Fruit fly (Drosophila melanogaster): ENCODE data around the gene Got2.

The Got2 gene

DNA sequence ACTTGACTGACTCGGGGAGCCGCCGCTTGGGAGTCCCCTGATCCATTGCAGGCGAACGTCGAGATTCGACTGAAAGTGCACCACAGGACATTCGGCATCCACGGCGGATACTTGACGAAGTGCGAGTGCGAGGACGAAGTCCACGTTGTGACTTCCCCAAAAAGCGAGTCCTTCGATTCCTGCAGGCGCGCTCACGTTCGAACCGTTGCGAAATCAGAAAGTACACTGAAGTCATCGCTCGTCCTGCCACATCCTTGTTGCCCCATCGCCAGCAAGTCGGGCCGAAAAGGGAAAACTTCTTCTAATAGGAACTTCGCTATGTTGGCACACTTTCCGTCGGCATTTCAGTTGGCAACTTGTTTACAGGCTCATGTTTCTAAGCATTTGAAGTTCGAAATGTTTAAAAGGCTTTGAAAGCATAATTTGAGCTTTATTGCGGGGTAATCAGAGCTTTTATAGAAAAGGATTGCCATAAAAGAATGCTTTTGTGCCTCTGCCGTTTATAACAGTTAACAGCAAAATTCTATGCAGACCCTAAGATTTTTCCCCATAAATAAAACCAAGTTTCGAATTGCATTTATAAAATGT is 18.6 kb upstream of the Got2 start, which contains the start of gene CG33543:
TSS of gene CG33543 (minus strand) at position 232 of the 588 bp plus-strand sequence.
- no peak for TF ChIP-seq CG17801 (GFP tag; optimal IDR thresholded peaks at IDR 0.05; ENCODE audit: partially characterized antibody)

- TF ChIP-seq CG17801 (GFP tag; optimal IDR thresholded peaks at IDR 0.05; ENCODE audit: partially characterized antibody) = no peak
Measured at dm6 chr2L:1992060-1992459, 4.5 kb upstream of the Got2 start, which contains the start of gene Obp22a. Gene Obp22a (minus strand): TSS chr2L:1992160.

DNA sequence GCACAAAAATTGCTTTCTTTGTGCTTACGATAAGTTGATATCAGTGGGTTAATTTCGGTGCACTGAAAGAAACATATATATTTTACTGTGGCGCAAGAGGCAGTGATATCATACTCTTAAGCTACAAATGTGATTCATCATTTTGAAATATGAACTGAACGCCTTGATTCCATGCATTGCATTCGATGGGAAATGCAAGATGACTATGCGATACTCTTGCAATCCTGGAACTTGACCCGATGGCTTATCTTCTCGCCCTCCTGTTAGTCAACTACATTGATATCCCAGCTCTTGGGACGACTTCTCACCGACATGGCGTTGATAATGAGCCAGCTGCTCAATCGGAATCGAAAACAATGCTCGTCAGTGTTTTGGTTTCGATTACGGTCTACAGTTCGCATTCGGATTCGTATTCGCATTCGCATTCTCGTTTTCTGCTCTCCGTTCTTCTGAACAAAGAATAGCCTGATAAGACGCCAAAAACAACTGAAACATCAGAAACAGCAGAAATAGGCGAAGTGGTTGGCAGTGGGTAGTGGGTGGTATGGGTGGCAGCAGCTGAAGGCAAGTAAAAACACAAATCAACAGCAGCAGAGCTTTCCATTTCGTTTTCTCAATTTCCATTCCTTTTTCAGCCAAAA is 1.8 kb upstream of the Got2 start:
- peak; percentile 19 for TF ChIP-seq CG17801 (GFP tag; optimal IDR thresholded peaks at IDR 0.05; ENCODE audit: partially characterized antibody)

- TF ChIP-seq CG17801 (GFP tag; optimal IDR thresholded peaks at IDR 0.05; ENCODE audit: partially characterized antibody) = peak; percentile 16
Measured at dm6 chr2L:1988192-1988561, 619 bp upstream of the Got2 start, which contains the start of gene Npc2a. Gene Npc2a (plus strand): TSS chr2L:1988290.

DNA sequence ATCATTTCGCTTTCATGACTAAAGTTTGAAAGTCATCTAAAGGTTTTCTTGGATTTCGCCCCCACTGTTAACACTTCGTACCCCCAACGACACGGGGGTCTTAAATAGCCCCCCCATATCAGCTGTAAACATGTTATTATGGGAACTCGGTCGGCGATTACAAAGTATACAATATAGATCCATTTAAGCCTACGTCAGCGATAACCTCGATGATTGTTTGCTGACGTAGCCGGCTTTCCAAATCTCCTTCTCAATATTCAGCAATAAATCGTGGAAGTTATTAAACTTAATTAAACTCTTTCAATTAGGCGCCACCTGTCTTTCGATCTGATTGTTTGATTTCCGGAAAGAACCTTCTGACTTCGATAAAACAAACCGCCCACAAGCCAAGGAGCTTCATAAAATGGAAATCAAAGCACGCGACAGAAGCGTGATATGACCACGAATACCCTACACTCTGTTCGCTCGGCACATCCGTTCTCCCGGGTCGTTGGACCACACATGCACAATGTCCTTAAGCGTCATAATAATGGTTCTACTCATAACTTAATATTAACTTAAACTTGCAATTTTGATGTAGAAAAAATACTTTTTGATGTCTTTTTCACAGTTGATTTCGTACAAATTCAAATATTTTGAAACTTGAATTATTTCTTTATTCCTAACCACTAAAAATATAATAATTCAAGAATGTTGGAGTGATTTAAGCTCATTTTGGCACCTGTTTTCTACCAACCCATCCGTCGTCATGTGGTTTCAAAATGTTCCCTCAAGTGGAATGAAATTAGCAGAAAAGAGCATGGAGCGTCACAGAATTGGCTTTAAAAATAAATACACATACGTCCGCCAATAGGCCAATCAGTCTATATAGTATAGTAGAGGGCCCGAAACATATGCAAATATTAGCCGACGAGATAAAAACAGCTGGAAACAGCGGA is 946 bp downstream of the Got2 start:
- peak; percentile 18 for TF ChIP-seq CG17801 (GFP tag; optimal IDR thresholded peaks at IDR 0.05; ENCODE audit: partially characterized antibody)

DNA sequence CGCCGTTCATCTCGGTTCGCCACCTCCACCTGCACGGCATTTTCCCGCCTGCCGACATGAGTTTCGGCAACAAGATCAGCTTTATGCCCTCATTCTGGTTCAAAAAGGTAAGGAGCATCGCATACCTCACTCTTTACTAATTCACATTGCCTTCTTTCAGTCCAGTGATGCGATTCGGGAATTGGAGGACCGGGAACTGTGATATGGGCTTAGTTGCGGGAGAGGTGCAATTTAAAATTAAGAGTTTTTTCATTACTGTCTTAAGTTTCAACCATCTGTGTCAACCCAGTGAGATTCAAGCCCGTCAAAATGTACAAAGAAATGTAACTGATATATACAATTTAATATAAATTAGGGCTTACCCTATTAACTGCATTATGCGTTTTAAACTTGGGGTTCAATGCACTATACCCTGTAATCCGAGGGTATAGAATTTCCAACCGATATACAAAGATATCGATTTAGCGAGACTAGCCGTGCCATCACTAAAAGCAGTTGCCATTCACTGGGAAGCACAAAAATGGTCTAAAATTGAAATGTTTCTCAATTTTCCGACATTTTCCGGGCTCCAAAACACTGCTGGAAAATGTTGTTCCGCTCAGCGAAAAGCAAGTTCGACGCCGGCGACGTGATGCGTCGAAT is 5.7 kb downstream of the Got2 start, which contains the start of gene CG7289:
TSS of gene CG7289 (plus strand) at position 492 of the 642 bp plus-strand sequence.
- TF ChIP-seq CG17801 (GFP tag; optimal IDR thresholded peaks at IDR 0.05; ENCODE audit: partially characterized antibody) = peak; percentile 24

- peak; percentile 34 for TF ChIP-seq CG17801 (GFP tag; optimal IDR thresholded peaks at IDR 0.05; ENCODE audit: partially characterized antibody)
Measured at dm6 chr2L:1980708-1981339, 6.7 kb downstream of the Got2 start, which contains the start of the genes CG15356 and CG15362. Gene CG15356 (minus strand): TSS chr2L:1980755. Gene CG15362 (plus strand): TSS chr2L:1981176.

DNA sequence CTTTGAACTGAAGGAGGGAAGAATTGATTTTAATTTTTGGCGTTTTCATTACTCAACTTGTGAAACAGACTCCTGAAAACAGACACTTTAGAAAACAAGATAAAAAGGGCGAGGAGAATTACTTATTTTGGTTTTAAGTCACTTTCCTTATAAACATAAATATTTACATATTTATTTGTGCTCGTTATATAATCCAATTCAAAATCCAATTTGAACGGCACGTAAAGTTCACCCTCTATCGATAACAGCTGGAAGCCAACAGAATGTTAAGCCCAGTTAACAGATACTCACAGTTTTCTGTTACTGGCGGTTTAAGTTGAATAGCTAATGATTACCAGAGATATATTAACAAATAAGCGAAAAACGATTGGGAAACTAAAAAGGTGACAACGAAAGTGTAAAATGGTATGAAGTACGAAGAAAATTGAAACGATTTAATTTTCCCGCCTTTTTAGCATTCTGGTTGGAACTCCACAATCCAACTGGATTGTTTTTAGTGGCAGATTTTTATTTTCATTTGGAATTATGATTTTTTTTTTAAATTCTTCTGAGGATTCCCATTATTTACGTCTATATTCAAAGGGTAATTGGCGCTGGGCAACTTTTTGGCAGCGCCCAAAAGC is 8.3 kb downstream of the Got2 start:
- no peak for TF ChIP-seq CG17801 (GFP tag; optimal IDR thresholded peaks at IDR 0.05; ENCODE audit: partially characterized antibody)

dm6 chr2L:1975473-1975872 is 12.1 kb downstream of the Got2 start:
- TF ChIP-seq CG17801 (GFP tag; optimal IDR thresholded peaks at IDR 0.05; ENCODE audit: partially characterized antibody) = no peak

dm6 chr2L:1973957-1974356 is 13.6 kb downstream of the Got2 start, which contains the start of gene Der-1:
Gene Der-1 (plus strand): TSS chr2L:1973957.
- no peak for TF ChIP-seq CG17801 (GFP tag; optimal IDR thresholded peaks at IDR 0.05; ENCODE audit: partially characterized antibody)

DNA sequence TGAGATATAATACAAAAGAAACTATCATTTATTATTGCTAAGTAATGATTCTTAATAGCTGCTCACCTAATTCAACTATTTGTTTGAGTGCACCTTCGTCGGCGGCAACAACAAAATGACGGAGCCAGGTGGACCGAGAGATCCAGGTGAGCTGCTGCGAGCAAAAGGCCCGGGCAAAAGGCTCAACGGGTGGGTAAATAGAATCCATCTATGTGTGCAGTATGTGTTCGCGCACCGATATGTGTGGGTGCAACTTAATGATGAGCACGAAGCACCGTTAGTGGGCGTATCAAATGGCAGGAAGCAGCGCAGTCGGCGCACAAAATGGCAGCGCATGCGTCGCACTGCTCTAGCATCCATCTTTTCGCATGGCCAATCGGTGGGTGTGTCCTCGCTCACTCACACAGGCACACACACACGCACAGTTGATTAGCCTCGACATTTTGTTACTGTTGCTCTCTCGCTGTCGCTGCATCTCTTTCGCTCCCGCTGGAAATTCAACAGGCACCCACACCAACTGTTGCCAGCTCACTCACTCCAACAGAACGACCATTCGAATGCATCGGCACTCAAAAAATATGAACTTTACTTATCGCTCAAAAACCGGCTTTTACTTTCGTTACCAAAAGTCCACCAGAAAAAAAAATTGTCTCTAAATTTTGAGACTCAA is 15.0 kb downstream of the Got2 start:
- no peak for TF ChIP-seq CG17801 (GFP tag; optimal IDR thresholded peaks at IDR 0.05; ENCODE audit: partially characterized antibody)

- no peak for TF ChIP-seq CG17801 (GFP tag; optimal IDR thresholded peaks at IDR 0.05; ENCODE audit: partially characterized antibody)
Measured at dm6 chr2L:1970312-1970929, 17.1 kb downstream of the Got2 start, which contains the start of gene erm. Gene erm (minus strand): TSS chr2L:1970362.

DNA sequence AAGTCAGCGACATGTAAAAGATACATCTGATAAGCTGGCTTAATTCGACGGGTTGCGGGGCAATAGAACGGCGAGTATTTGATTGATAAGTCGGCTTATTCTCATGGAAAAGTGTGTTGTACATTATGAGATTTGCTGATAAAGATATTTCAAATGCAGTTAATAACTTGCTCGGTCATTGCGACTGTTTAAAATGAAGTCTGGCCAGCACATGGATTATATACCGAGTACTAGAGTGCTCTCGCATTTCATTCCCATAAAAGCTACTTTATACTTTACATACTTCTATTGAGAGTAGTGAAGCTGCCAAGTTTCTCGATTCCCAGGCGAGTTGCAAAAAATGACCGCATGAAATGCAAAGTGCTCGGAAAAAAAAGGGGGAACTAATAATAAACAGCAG is 19.7 kb downstream of the Got2 start:
- no peak for TF ChIP-seq CG17801 (GFP tag; optimal IDR thresholded peaks at IDR 0.05; ENCODE audit: partially characterized antibody)
